Fruit fly (Drosophila melanogaster): ENCODE data around the gene CG15282.
A peak's percentile ranks its signal among the peaks of the same experiment; 100 is the strongest.
"Not testable (repeated sequence)": the region's sequence is repeated elsewhere in the genome, so short reads cannot be mapped to it uniquely, and the experiment has no call there.

The CG15282 gene

dm6 chr2L:14713467-14713866 lies 1.2 kb downstream of the CG15282 start, which contains the start of gene CG34165:
Gene CG34165 (plus strand): TSS chr2L:14713750.
- TF ChIP-seq Rel (GFP tag; optimal IDR thresholded peaks at IDR 0.05) (no peak), Rel (tag; optimal IDR thresholded peaks at IDR 0.05) (peak; percentile 90), Hnf4 (GFP tag; optimal IDR thresholded peaks at IDR 0.05) (no peak), dsf (GFP tag; optimal IDR thresholded peaks at IDR 0.05; ENCODE audit: borderline replicate concordance) (no peak), Dif (GFP tag; optimal IDR thresholded peaks at IDR 0.05; ENCODE audit: partially characterized antibody) (no peak), HLH106 (tag; optimal IDR thresholded peaks at IDR 0.05) (no peak)

dm6 chr2L:14730077-14730476 lies 17.8 kb downstream of the CG15282 start, which contains the start of gene CG42685:
Gene CG42685 (minus strand): TSS chr2L:14730177.
- TF ChIP-seq h (GFP tag; optimal IDR thresholded peaks at IDR 0.05): no peak

dm6 chr2L:14735543-14735942 lies 23.3 kb downstream of the CG15282 start, which contains the start of gene CG31835:
Gene CG31835 (plus strand): TSS chr2L:14735843.
- TF ChIP-seq Hr78, sv, Dfd (GFP tag; optimal IDR thresholded peaks at IDR 0.05): not testable (repeated sequence)

- TF ChIP-seq h (GFP tag; optimal IDR thresholded peaks at IDR 0.05); Sp1 (GFP tag; optimal IDR thresholded peaks at IDR 0.05); Myc (optimal IDR thresholded peaks at IDR 0.05): not testable (repeated sequence)
Measured at dm6 chr2L:14737669-14738068, 25.4 kb downstream of the CG15282 start, which contains the start of gene CG31775. Gene CG31775 (minus strand): TSS chr2L:14737769.

- TF ChIP-seq Vsx2 (GFP tag; optimal IDR thresholded peaks at IDR 0.05; ENCODE audit: partially characterized antibody); ey (GFP tag; optimal IDR thresholded peaks at IDR 0.05); woc (GFP tag; optimal IDR thresholded peaks at IDR 0.05): not testable (repeated sequence)
Measured at dm6 chr2L:14739614-14740013, 27.3 kb downstream of the CG15282 start, which contains the start of gene CG42585. Gene CG42585 (plus strand): TSS chr2L:14739914.

dm6 chr2L:14741740-14742139 lies 29.5 kb downstream of the CG15282 start, which contains the start of gene CG42586:
Gene CG42586 (minus strand): TSS chr2L:14741840.
- not testable (repeated sequence) for TF ChIP-seq usp, N, CG32264 (GFP tag; optimal IDR thresholded peaks at IDR 0.05)

- TF ChIP-seq Hr83 (GFP tag; optimal IDR thresholded peaks at IDR 0.05; ENCODE audit: poor library complexity, severe bottlenecking); usp (GFP tag; optimal IDR thresholded peaks at IDR 0.05); CG9705 (GFP tag; optimal IDR thresholded peaks at IDR 0.05): not testable (repeated sequence)
Measured at dm6 chr2L:14742893-14743292, 30.6 kb downstream of the CG15282 start, which contains the start of gene CG34166. Gene CG34166 (plus strand): TSS chr2L:14743193.

- TF ChIP-seq dmrt93B (GFP tag; optimal IDR thresholded peaks at IDR 0.05): no peak
- no peak for TF ChIP-seq Rel (GFP tag; optimal IDR thresholded peaks at IDR 0.05)
- TF ChIP-seq Rel (tag; optimal IDR thresholded peaks at IDR 0.05): no peak
- no peak for TF ChIP-seq sv (GFP tag; optimal IDR thresholded peaks at IDR 0.05)
- TF ChIP-seq Hr83 (GFP tag; optimal IDR thresholded peaks at IDR 0.05; ENCODE audit: poor library complexity, severe bottlenecking): peak; percentile 56
Measured at dm6 chr2L:14743337-14743736, 31.1 kb downstream of the CG15282 start.

- TF ChIP-seq GATAd (GFP tag; optimal IDR thresholded peaks at IDR 0.05) (no peak), Mio (GFP tag; optimal IDR thresholded peaks at IDR 0.05) (no peak), dl (GFP tag; optimal IDR thresholded peaks at IDR 0.05; ENCODE audit: insufficient read depth in 1 of 2, partially characterized antibody in 2 of 2) (no peak), Vsx2 (GFP tag; optimal IDR thresholded peaks at IDR 0.05; ENCODE audit: partially characterized antibody) (no peak)
Measured at dm6 chr2L:14744121-14744520, 31.9 kb downstream of the CG15282 start, which contains the start of gene CG42681. Gene CG42681 (plus strand): TSS chr2L:14744421.

All from whole organism, wandering third instar larva.